Fruit fly (Drosophila melanogaster) whole organism: ENCODE data around the gene CG31775.

ENCODE experiments used
- Dll ChIP-seq: fragments of >200 bp; optimal IDR thresholded peaks from 2 replicates; lab custom pipeline; 2017
- pan ChIP-seq: fragments of >200 bp; optimal IDR thresholded peaks from 2 replicates; lab custom pipeline; 2017
- usp ChIP-seq: fragments of >200 bp; optimal IDR thresholded peaks from 2 replicates; lab custom pipeline; 2017; ENCODE audit warnings: missing biosample characterization, missing genetic modification characterization, mixed read lengths

- TF ChIP-seq pan (lab: Kevin White, UChicago) (no peak), usp (GFP tag; lab: Kevin White, UChicago) (no peak), Dll (lab: Kevin White, UChicago) (no peak)
Observed at dm6 chr2L:14774713-14775112, 37.1 kb upstream of the CG31775 start, which contains the start of gene CG4650.
